Worm (Caenorhabditis elegans) whole organism, L3 larva: Measurements from ENCODE around the gene nspg-13.

ENCODE experiments used
- ama-1 ChIP-seq: fragments of 150-350 bp; optimal IDR thresholded peaks from 2 replicates; lab custom pipeline; 2018
- ceh-16 ChIP-seq: sonication (generic microtip); optimal IDR thresholded peaks from 2 replicates; lab custom pipeline; 2017; ENCODE audit warnings: missing biosample characterization, missing genetic modification characterization
- elt-1 ChIP-seq: fragments of 150-350 bp; optimal IDR thresholded peaks from 2 replicates; lab custom pipeline; 2014; ENCODE audit warnings: missing biosample characterization, missing genetic modification characterization
- fos-1 ChIP-seq: fragments of 150-350 bp; optimal IDR thresholded peaks from 2 replicates; lab custom pipeline; 2014; ENCODE audit warnings: missing biosample characterization, missing genetic modification characterization
- nhr-76 ChIP-seq: fragments of 150-350 bp; sonication (generic microtip); optimal IDR thresholded peaks from 5 replicates; lab custom pipeline; 2014; ENCODE audit warnings: missing biosample characterization, missing genetic modification characterization
- pha-4 ChIP-seq: fragments of 150-350 bp; optimal IDR thresholded peaks from 2 replicates; lab custom pipeline; 2014; ENCODE audit warnings: missing biosample characterization, missing genetic modification reagents, missing genetic modification characterization
- zag-1 ChIP-seq: fragments of 150-350 bp; optimal IDR thresholded peaks from 2 replicates; lab custom pipeline; 2014; ENCODE audit warnings: missing biosample characterization, missing genetic modification characterization
- ztf-11 ChIP-seq: fragments of 150-350 bp; optimal IDR thresholded peaks from 2 replicates; lab custom pipeline; 2014; ENCODE audit warnings: missing biosample characterization, missing genetic modification characterization

ce11 chrX:5260389-5260788 is 5.4 kb downstream of the nspg-13 start:
- TF ChIP-seq ama-1 (lab: Kevin White, UChicago) (no peak), elt-1 (no peak), nhr-76 (tag; lab: Kevin White, UChicago) (no peak), fos-1 (no peak), ztf-11 (tag; lab: Kevin White, UChicago) (no peak), zag-1 (tag; lab: Kevin White, UChicago) (no peak), ceh-16 (tag; lab: Kevin White, UChicago) (no peak), pha-4 (tag; lab: Kevin White, UChicago) (no peak)
